Worm (Caenorhabditis elegans) whole organism, mixed stage, embryonic: Measurements from ENCODE around the gene polq-1.

ENCODE experiments used
- M03D4.4 ChIP-seq: sonication (generic microtip); optimal IDR thresholded peaks from 2 replicates; lab custom pipeline; 2017; ENCODE audit warnings: mild to moderate bottlenecking, missing genetic modification characterization, missing compliant biosample characterization
- ceh-43 ChIP-seq: fragments of 200-800 bp; sonication (Bioruptor generic); optimal IDR thresholded peaks from 2 replicates; lab custom pipeline; 2018; ENCODE audit warnings: mild to moderate bottlenecking, missing genetic modification characterization, moderate library complexity, missing compliant biosample characterization
- ces-1 ChIP-seq: fragments of 150-350 bp; optimal IDR thresholded peaks from 2 replicates; lab custom pipeline; 2014; ENCODE audit warnings: missing biosample characterization, missing genetic modification reagents, missing genetic modification characterization
- cnd-1 ChIP-seq: fragments of 200-800 bp; sonication (Bioruptor generic); optimal IDR thresholded peaks from 2 replicates; lab custom pipeline; 2018; ENCODE audit warnings: mild to moderate bottlenecking, missing genetic modification characterization, missing compliant biosample characterization
- drap-1 ChIP-seq: fragments of 200-800 bp; sonication (Bioruptor generic); optimal IDR thresholded peaks from 3 replicates; lab custom pipeline; 2018; ENCODE audit warnings: mild to moderate bottlenecking, missing genetic modification characterization, missing compliant biosample characterization
- ham-2 ChIP-seq: fragments of 200-800 bp; sonication (Bioruptor generic); optimal IDR thresholded peaks from 2 replicates; lab custom pipeline; 2018; ENCODE audit warnings: mild to moderate bottlenecking, missing genetic modification characterization, missing compliant biosample characterization
- mep-1 ChIP-seq: fragments of 150-350 bp; optimal IDR thresholded peaks from 2 replicates; lab custom pipeline; 2017; ENCODE audit warnings: missing biosample characterization, missing genetic modification reagents, missing genetic modification characterization, inconsistent platforms
- nhr-12 ChIP-seq: fragments of 150-350 bp; optimal IDR thresholded peaks from 2 replicates; lab custom pipeline; 2014; ENCODE audit warnings: missing biosample characterization, missing genetic modification characterization
- nhr-2 ChIP-seq: fragments of 150-350 bp; optimal IDR thresholded peaks from 2 replicates; lab custom pipeline; 2014; ENCODE audit warnings: missing biosample characterization, missing genetic modification characterization
- nhr-237 ChIP-seq: fragments of 150-350 bp; optimal IDR thresholded peaks from 2 replicates; lab custom pipeline; 2014; ENCODE audit warnings: missing biosample characterization, missing genetic modification characterization
- nhr-28 ChIP-seq: fragments of 150-350 bp; optimal IDR thresholded peaks from 2 replicates; lab custom pipeline; 2014; ENCODE audit warnings: missing biosample characterization, missing genetic modification characterization
- unc-120 ChIP-seq: sonication (generic microtip); optimal IDR thresholded peaks from 2 replicates; lab custom pipeline; 2017; ENCODE audit warnings: missing genetic modification characterization, missing compliant biosample characterization; ENCODE audit not compliant: poor library complexity, severe bottlenecking
- unc-39 ChIP-seq: fragments of 150-350 bp; optimal IDR thresholded peaks from 2 replicates; lab custom pipeline; 2014; ENCODE audit warnings: missing biosample characterization, missing genetic modification characterization
- zip-8 ChIP-seq: fragments of 150-350 bp; optimal IDR thresholded peaks from 2 replicates; lab custom pipeline; 2014; ENCODE audit warnings: missing biosample characterization, missing genetic modification characterization
- ztf-11 ChIP-seq: fragments of 150-350 bp; optimal IDR thresholded peaks from 2 replicates; lab custom pipeline; 2014; ENCODE audit warnings: missing biosample characterization, missing genetic modification characterization

Gene polq-1

DNA sequence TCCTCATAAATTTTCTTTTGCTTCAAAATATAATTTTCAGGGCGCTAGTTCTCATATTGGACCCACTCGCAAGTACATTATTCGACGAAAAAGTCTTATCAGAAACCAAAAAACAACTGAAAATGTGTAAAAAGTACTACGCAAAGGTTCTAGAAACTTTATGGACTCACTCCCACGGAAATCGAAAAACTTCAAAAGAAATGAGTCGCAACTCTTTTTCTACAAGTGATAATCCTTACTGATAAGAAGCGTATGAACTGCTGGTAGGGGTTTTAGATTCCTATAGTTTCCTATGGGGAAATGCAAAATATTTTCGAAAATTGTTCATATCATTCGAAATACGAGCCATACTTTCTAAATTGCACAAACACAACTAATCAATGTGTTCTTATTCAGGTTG is 58.4 kb downstream of the polq-1 start, which contains the start of gene B0244.5:
B0244.5 (plus strand) TSS at position 301 of the 400 bp plus-strand sequence.
- TF ChIP-seq nhr-28 (tag; lab: Kevin White, UChicago), result no peak
- TF ChIP-seq mep-1 (tag; lab: Kevin White, UChicago), result no peak
- no peak for TF ChIP-seq nhr-2
- TF ChIP-seq unc-39 (tag; lab: Kevin White, UChicago), result no peak
- no peak for TF ChIP-seq M03D4.4 (tag; lab: Kevin White, UChicago)
- TF ChIP-seq cnd-1, result no peak
- no peak for TF ChIP-seq nhr-12
- no peak for TF ChIP-seq nhr-237 (tag; lab: Kevin White, UChicago)
- no peak for TF ChIP-seq drap-1 (GFP tag; lab: Kevin White, UChicago)
- TF ChIP-seq ceh-43 (GFP tag; lab: Kevin White, UChicago), result no peak
- no peak for TF ChIP-seq ces-1 (GFP tag; lab: Kevin White, UChicago)
- no peak for TF ChIP-seq zip-8 (tag; lab: Kevin White, UChicago)
- no peak for TF ChIP-seq ztf-11

DNA sequence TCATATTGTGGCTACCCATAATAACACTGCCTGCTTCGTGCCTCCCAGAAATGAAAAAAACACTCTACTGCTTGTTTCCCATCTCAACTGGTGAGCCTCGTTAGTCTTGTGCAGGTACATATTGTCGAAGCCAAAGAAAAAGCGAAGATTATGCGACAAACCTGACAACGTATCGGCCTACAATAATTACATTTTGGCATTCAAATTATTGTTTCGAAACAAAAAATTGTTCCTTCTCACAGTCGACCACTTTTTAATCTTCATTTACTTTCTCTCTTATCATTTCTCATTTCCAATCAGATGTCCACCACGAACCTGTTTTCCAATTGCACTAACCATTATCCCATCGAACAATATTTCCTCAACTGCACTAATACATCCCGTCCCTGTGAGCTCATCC is 59.9 kb downstream of the polq-1 start, which contains the start of gene B0244.15:
B0244.15 (plus strand) TSS at position 301 of the 400 bp plus-strand sequence.
- no peak for TF ChIP-seq unc-120 (tag; lab: Kevin White, UChicago)
- no peak for TF ChIP-seq ham-2 (GFP tag; lab: Kevin White, UChicago)
- TF ChIP-seq nhr-12, result no peak
- no peak for TF ChIP-seq nhr-237 (tag; lab: Kevin White, UChicago)
